Worm (Caenorhabditis elegans) whole organism, L4/young adult: ENCODE data around the gene ain-1.

ENCODE experiments used
- W03F9.2 ChIP-seq: fragments of 150-350 bp; optimal IDR thresholded peaks from 2 replicates; lab custom pipeline; 2014; ENCODE audit warnings: missing biosample characterization, missing genetic modification characterization
- him-1 ChIP-seq: sonication (generic microtip); optimal IDR thresholded peaks from 2 replicates; lab custom pipeline; 2016; ENCODE audit warnings: missing genotype, missing genetic modification reagents, missing genetic modification characterization, missing compliant biosample characterization

- TF ChIP-seq him-1, result no peak
- TF ChIP-seq W03F9.2 (tag; lab: Kevin White, UChicago), result no peak
Observed at ce11 chrX:16647222-16647621, 34.0 kb downstream of the ain-1 start.
